Fruit fly (Drosophila melanogaster) whole organism, embryonic: ENCODE measurements around the gene Arv1.

Experiments used
- BEAF-32 ChIP-seq: fragments of 200-800 bp; sonication (Bioruptor generic); optimal IDR thresholded peaks from 3 replicates; lab custom pipeline; 2017; ENCODE audit warnings: missing biosample characterization, missing genetic modification characterization, mild to moderate bottlenecking, moderate library complexity, missing genetic modification reagents
- CG11398 ChIP-seq: fragments of 200-800 bp; sonication (Bioruptor generic); optimal IDR thresholded peaks from 2 replicates; lab custom pipeline; 2016; ENCODE audit warnings: missing biosample characterization, missing genetic modification characterization
- CG12155 ChIP-seq: fragments of 200-800 bp; sonication (Bioruptor generic); optimal IDR thresholded peaks from 3 replicates; lab custom pipeline; 2016; ENCODE audit warnings: missing biosample characterization, missing genetic modification characterization
- CG13287 ChIP-seq: fragments of 200-800 bp; sonication (Bioruptor generic); IDR thresholded peaks from 2 replicates; pipeline ENCODE4 v1.3.6; 2022; ENCODE audit warnings: missing biosample characterization, missing genetic modification characterization; ENCODE audit not compliant: partially characterized antibody
- CG14710 ChIP-seq: fragments of 200-800 bp; sonication (Bioruptor generic); optimal IDR thresholded peaks from 3 replicates; lab custom pipeline; 2019; ENCODE audit warnings: missing biosample characterization, mild to moderate bottlenecking, missing genetic modification characterization, moderate library complexity
- CG1529 ChIP-seq: fragments of 200-800 bp; sonication (Bioruptor generic); optimal IDR thresholded peaks from 3 replicates; lab custom pipeline; 2018; ENCODE audit warnings: missing biosample characterization, missing genetic modification characterization
- CG1603 ChIP-seq: fragments of 200-800 bp; sonication (Bioruptor generic); optimal IDR thresholded peaks from 2 replicates; lab custom pipeline; 2019; ENCODE audit warnings: missing biosample characterization, mild to moderate bottlenecking, missing genetic modification characterization, moderate library complexity
- CG17612 ChIP-seq: fragments of 200-800 bp; sonication (Bioruptor generic); IDR thresholded peaks from 2 replicates; pipeline ENCODE4 v1.3.6; 2022; ENCODE audit warnings: missing biosample characterization, missing genetic modification characterization
- CG30020 ChIP-seq: fragments of 200-800 bp; optimal IDR thresholded peaks from 2 replicates; lab custom pipeline; 2019; ENCODE audit warnings: missing biosample characterization, mild to moderate bottlenecking, missing genetic modification characterization, moderate library complexity
- CG3995 ChIP-seq: fragments of 200-800 bp; sonication (Bioruptor generic); optimal IDR thresholded peaks from 3 replicates; lab custom pipeline; 2016; ENCODE audit warnings: missing biosample characterization, missing genetic modification characterization
- CG4360 ChIP-seq: fragments of 200-800 bp; sonication (Bioruptor generic); IDR thresholded peaks from 2 replicates; pipeline ENCODE4 v1.3.6; 2022; ENCODE audit warnings: missing biosample characterization, missing genetic modification characterization
- CG6813 ChIP-seq: fragments of 200-800 bp; sonication (Bioruptor generic); optimal IDR thresholded peaks from 2 replicates; lab custom pipeline; 2017; ENCODE audit warnings: missing biosample characterization, missing genetic modification characterization, mild to moderate bottlenecking, moderate library complexity, missing genetic modification reagents
- CG7928 ChIP-seq: fragments of 200-800 bp; sonication (Bioruptor generic); optimal IDR thresholded peaks from 2 replicates; lab custom pipeline; 2017; ENCODE audit warnings: missing biosample characterization, mild to moderate bottlenecking, missing genetic modification characterization
- CG7963 ChIP-seq: fragments of 200-800 bp; sonication (Bioruptor generic); IDR thresholded peaks from 3 replicates; pipeline ENCODE4 v1.3.6; 2022; ENCODE audit warnings: missing biosample characterization, missing genetic modification characterization; ENCODE audit not compliant: partially characterized antibody
- CG9797 ChIP-seq: fragments of 200-800 bp; sonication (Bioruptor generic); optimal IDR thresholded peaks from 3 replicates; lab custom pipeline; 2018; ENCODE audit warnings: missing biosample characterization, mild to moderate bottlenecking, missing genetic modification characterization
- D19B ChIP-seq: fragments of 200-800 bp; sonication (Bioruptor generic); optimal IDR thresholded peaks from 2 replicates; lab custom pipeline; 2017; ENCODE audit warnings: missing biosample characterization, mild to moderate bottlenecking, missing genetic modification characterization
- Dp ChIP-seq: fragments of 200-800 bp; sonication (Bioruptor generic); optimal IDR thresholded peaks from 2 replicates; lab custom pipeline; 2018; ENCODE audit warnings: missing biosample characterization, mild to moderate bottlenecking, missing genetic modification characterization, moderate library complexity
- E2f2 ChIP-seq: fragments of 200-800 bp; sonication (Bioruptor generic); IDR thresholded peaks from 2 replicates; pipeline ENCODE4 v1.3.6; 2022; ENCODE audit warnings: missing biosample characterization, missing genetic modification characterization
- HmgD ChIP-seq: fragments of 200-800 bp; sonication (Bioruptor generic); optimal IDR thresholded peaks from 3 replicates; lab custom pipeline; 2016; ENCODE audit warnings: missing biosample characterization, missing genetic modification characterization
- Hr78 ChIP-seq, 2 experiments: fragments of 200-800 bp in 1 of 2; fragments of >200 bp in 1 of 2; sonication (Bioruptor generic) in 1 of 2; optimal IDR thresholded peaks; 2 replicates each; lab custom pipeline; 2017 to 2019; ENCODE audit warnings: missing biosample characterization in 2 of 2, missing genetic modification characterization in 2 of 2, mild to moderate bottlenecking in 1 of 2, moderate library complexity in 1 of 2
- Kr ChIP-seq: fragments of 200-800 bp; sonication (Bioruptor generic); optimal IDR thresholded peaks from 2 replicates; lab custom pipeline; 2017; ENCODE audit warnings: missing biosample characterization, mild to moderate bottlenecking, missing genetic modification characterization
- Lim3 ChIP-seq: fragments of 200-800 bp; sonication (Bioruptor generic); IDR thresholded peaks from 2 replicates; pipeline ENCODE4 v1.3.6; 2022; ENCODE audit warnings: missing biosample characterization, missing genetic modification characterization
- MBD-R2 ChIP-seq: fragments of 200-800 bp; sonication (Bioruptor generic); IDR thresholded peaks from 2 replicates; pipeline ENCODE4 v1.3.6; 2022; ENCODE audit warnings: missing biosample characterization, missing genetic modification characterization
- MESR4 ChIP-seq: fragments of 200-800 bp; sonication (Bioruptor generic); optimal IDR thresholded peaks from 2 replicates; lab custom pipeline; 2018; ENCODE audit warnings: missing biosample characterization, mild to moderate bottlenecking, missing genetic modification characterization, moderate library complexity
- Mes4 ChIP-seq: fragments of 200-800 bp; sonication (Bioruptor generic); optimal IDR thresholded peaks from 2 replicates; lab custom pipeline; 2016; ENCODE audit warnings: missing biosample characterization, missing genetic modification characterization
- Myb ChIP-seq: fragments of 200-800 bp; sonication (Bioruptor generic); optimal IDR thresholded peaks from 2 replicates; lab custom pipeline; 2016; ENCODE audit warnings: missing biosample characterization, missing genetic modification characterization
- Opbp ChIP-seq: fragments of 200-800 bp; sonication (Bioruptor generic); IDR thresholded peaks from 3 replicates; pipeline ENCODE4 v1.3.6; 2022; ENCODE audit warnings: missing biosample characterization, missing genetic modification characterization; ENCODE audit not compliant: partially characterized antibody
- Pdp1 ChIP-seq, 2 experiments: fragments of 200-800 bp; sonication (Bioruptor generic); optimal IDR thresholded peaks; 3 replicates each; lab custom pipeline; 2016; ENCODE audit warnings: missing biosample characterization in 2 of 2, missing genetic modification characterization in 2 of 2, mild to moderate bottlenecking in 1 of 2, moderate library complexity in 1 of 2
- YL-1 ChIP-seq: fragments of 200-800 bp; sonication (Bioruptor generic); optimal IDR thresholded peaks from 3 replicates; lab custom pipeline; 2017; ENCODE audit warnings: missing biosample characterization, mild to moderate bottlenecking, missing genetic modification characterization
- ap ChIP-seq: fragments of 200-800 bp; sonication (Bioruptor generic); IDR thresholded peaks from 2 replicates; pipeline ENCODE4 v1.3.6; 2022; ENCODE audit warnings: missing biosample characterization, missing genetic modification characterization
- chinmo ChIP-seq: fragments of 200-800 bp; sonication (Bioruptor generic); IDR thresholded peaks from 4 replicates; pipeline ENCODE4 v1.3.6; 2022; ENCODE audit warnings: missing biosample characterization, missing genetic modification characterization; ENCODE audit not compliant: partially characterized antibody
- croc ChIP-seq: fragments of 200-800 bp; sonication (Bioruptor generic); conservative IDR thresholded peaks from 3 replicates; pipeline ENCODE4 v1.3.6; 2022; ENCODE audit warnings: missing biosample characterization, missing genetic modification characterization
- crp ChIP-seq, 2 experiments: fragments of 200-800 bp; sonication (Bioruptor generic); optimal IDR thresholded peaks; 2 replicates in 1 of 2; 3 replicates in 1 of 2; lab custom pipeline; 2017; ENCODE audit warnings: missing biosample characterization in 2 of 2, missing genetic modification characterization in 2 of 2, mild to moderate bottlenecking in 1 of 2, moderate library complexity in 1 of 2
- dan ChIP-seq: fragments of 200-800 bp; sonication (Bioruptor generic); IDR thresholded peaks from 2 replicates; pipeline ENCODE4 v1.3.6; 2022; ENCODE audit warnings: missing biosample characterization, missing genetic modification characterization
- eve ChIP-seq, 2 experiments: fragments of >200 bp; optimal IDR thresholded peaks; 2 replicates each; lab custom pipeline; 2017; ENCODE audit warnings: missing biosample characterization in 2 of 2, missing genetic modification characterization in 2 of 2
- fd96Cb ChIP-seq: fragments of 200-800 bp; sonication (Bioruptor generic); optimal IDR thresholded peaks from 2 replicates; lab custom pipeline; 2018; ENCODE audit warnings: missing biosample characterization, mild to moderate bottlenecking, missing genetic modification characterization, moderate library complexity
- gfzf ChIP-seq: fragments of 200-800 bp; sonication (Bioruptor generic); optimal IDR thresholded peaks from 2 replicates; lab custom pipeline; 2016; ENCODE audit warnings: missing biosample characterization, mild to moderate bottlenecking, missing genetic modification characterization, moderate library complexity
- hkb ChIP-seq, 2 experiments: fragments of 200-800 bp in 1 of 2; fragments of >200 bp in 1 of 2; sonication (Bioruptor generic) in 1 of 2; IDR thresholded peaks in 1 of 2; optimal IDR thresholded peaks in 1 of 2; 2 replicates each; pipeline versions ENCODE4 v1.3.6 to Lab custom; 2017 to 2022; ENCODE audit warnings: missing biosample characterization in 1 of 2, missing genetic modification characterization in 1 of 2
- knrl ChIP-seq: fragments of 200-800 bp; sonication (Bioruptor generic); IDR thresholded peaks from 3 replicates; pipeline ENCODE4 v1.3.6; 2022; ENCODE audit warnings: missing biosample characterization, missing genetic modification characterization; ENCODE audit not compliant: partially characterized antibody
- phol ChIP-seq: fragments of 200-800 bp; sonication (Bioruptor generic); optimal IDR thresholded peaks from 3 replicates; lab custom pipeline; 2018; ENCODE audit warnings: missing biosample characterization, mild to moderate bottlenecking, missing genetic modification characterization, moderate library complexity
- pzg ChIP-seq: fragments of 200-800 bp; sonication (Bioruptor generic); optimal IDR thresholded peaks from 3 replicates; lab custom pipeline; 2018; ENCODE audit warnings: missing biosample characterization, mild to moderate bottlenecking, missing genetic modification characterization, moderate library complexity
- scrt ChIP-seq: fragments of 200-800 bp; sonication (Bioruptor generic); optimal IDR thresholded peaks from 2 replicates; lab custom pipeline; 2018; ENCODE audit warnings: missing biosample characterization, mild to moderate bottlenecking, missing genetic modification characterization, moderate library complexity
- sd ChIP-seq: fragments of 200-800 bp; sonication (Bioruptor generic); optimal IDR thresholded peaks from 3 replicates; lab custom pipeline; 2018; ENCODE audit warnings: missing biosample characterization, mild to moderate bottlenecking, missing genetic modification characterization, moderate library complexity
- ssp ChIP-seq: fragments of 200-800 bp; sonication (Bioruptor generic); IDR thresholded peaks from 2 replicates; pipeline ENCODE4 v1.3.6; 2022; ENCODE audit warnings: missing biosample characterization, missing genetic modification characterization
- stwl ChIP-seq: fragments of 200-800 bp; sonication (Bioruptor generic); optimal IDR thresholded peaks from 3 replicates; lab custom pipeline; 2018; ENCODE audit warnings: missing biosample characterization, mild to moderate bottlenecking, missing genetic modification characterization, moderate library complexity
- trem ChIP-seq: fragments of 200-800 bp; optimal IDR thresholded peaks from 3 replicates; lab custom pipeline; 2019; ENCODE audit warnings: missing biosample characterization, mild to moderate bottlenecking, missing genetic modification characterization, moderate library complexity
- wek ChIP-seq: fragments of 200-800 bp; sonication (Bioruptor generic); optimal IDR thresholded peaks from 3 replicates; lab custom pipeline; 2018; ENCODE audit warnings: missing biosample characterization, mild to moderate bottlenecking, missing genetic modification characterization, moderate library complexity

Arv1 gene

DNA sequence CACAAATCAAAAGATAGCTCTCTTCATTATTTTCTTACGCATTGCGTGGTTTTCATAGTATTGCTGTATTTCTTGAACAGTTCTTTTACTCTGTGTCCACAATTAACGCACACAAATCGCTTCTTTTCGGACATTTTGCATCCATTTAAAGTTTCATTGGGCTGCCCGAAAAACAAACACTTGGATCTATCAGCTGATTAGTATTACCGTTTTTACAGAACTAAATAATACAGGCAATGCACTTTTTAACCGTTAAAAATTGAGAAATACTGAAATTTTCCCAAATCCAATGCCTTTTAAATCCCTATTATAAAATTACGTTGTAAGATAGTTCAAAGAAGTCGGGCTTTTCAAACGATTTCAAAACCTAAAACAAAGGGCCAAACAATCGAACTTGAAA lies at the start of gene Arv1:
Gene Arv1, minus strand, starts transcription at position 226 of the 400 bp plus-strand sequence.
- no peak for TF ChIP-seq CG7928
- TF ChIP-seq dan (GFP tag; lab: Robert Waterston, UW), result no peak
- TF ChIP-seq fd96Cb (tag; lab: Kevin White, UChicago), result no peak
- TF ChIP-seq crp (GFP tag; optimal IDR thresholded peaks at IDR 0.05; lab: Kevin White, UChicago), result peak; percentile 19 to 83
- peak; percentile 22 for TF ChIP-seq phol
- peak; percentile 53 for TF ChIP-seq YL-1 (GFP tag; lab: Kevin White, UChicago)
- TF ChIP-seq Myb (GFP tag; lab: Kevin White, UChicago), result peak; percentile 76
- peak; percentile 19; the same call in 1 of the 2 replicates for TF ChIP-seq CG13287 (GFP tag; lab: Robert Waterston, UW)
- no peak for TF ChIP-seq wek (GFP tag; lab: Kevin White, UChicago)
- peak; percentile 14; the same call in 1 of the 3 replicates for TF ChIP-seq Opbp
- no peak for TF ChIP-seq CG7963 (GFP tag; lab: Robert Waterston, UW)
- peak; percentile 30 for TF ChIP-seq Dp (GFP tag; lab: Kevin White, UChicago)
- peak; percentile 44 for TF ChIP-seq pzg (GFP tag; lab: Kevin White, UChicago)
- TF ChIP-seq chinmo (GFP tag; lab: Robert Waterston, UW), result peak; percentile 72; the same call in 1 of the 4 replicates
- peak; percentile 57 for TF ChIP-seq stwl (tag; lab: Kevin White, UChicago)
- no peak for TF ChIP-seq Kr
- TF ChIP-seq CG1603 (tag; lab: Kevin White, UChicago), result peak; percentile 28
- peak; percentile 9 for TF ChIP-seq BEAF-32 (GFP tag; lab: Kevin White, UChicago)
- TF ChIP-seq Mes4 (GFP tag; lab: Kevin White, UChicago), result no peak
- no peak for TF ChIP-seq Hr78 (GFP tag; optimal IDR thresholded peaks at IDR 0.05; lab: Kevin White, UChicago)
- TF ChIP-seq Pdp1 (GFP tag; optimal IDR thresholded peaks at IDR 0.05; lab: Kevin White, UChicago), result peak in 1 of 2 experiments; percentile 7
- TF ChIP-seq MBD-R2, result peak; percentile 59
- TF ChIP-seq CG9797 (GFP tag; lab: Kevin White, UChicago), result peak; percentile 61
- TF ChIP-seq scrt (GFP tag; lab: Kevin White, UChicago), result no peak
- TF ChIP-seq MESR4, result peak; percentile 54
- peak; percentile 48 for TF ChIP-seq CG30020 (tag; lab: Kevin White, UChicago)
- peak; percentile 27 for TF ChIP-seq trem (tag; lab: Kevin White, UChicago)
- TF ChIP-seq CG14710, result peak; percentile 7
- TF ChIP-seq gfzf (GFP tag; lab: Kevin White, UChicago), result peak; percentile 81
- TF ChIP-seq E2f2 (GFP tag; lab: Robert Waterston, UW), result peak; percentile 29; the same call in 1 of the 2 replicates
- TF ChIP-seq, all 482 proteins: peak for 21

DNA sequence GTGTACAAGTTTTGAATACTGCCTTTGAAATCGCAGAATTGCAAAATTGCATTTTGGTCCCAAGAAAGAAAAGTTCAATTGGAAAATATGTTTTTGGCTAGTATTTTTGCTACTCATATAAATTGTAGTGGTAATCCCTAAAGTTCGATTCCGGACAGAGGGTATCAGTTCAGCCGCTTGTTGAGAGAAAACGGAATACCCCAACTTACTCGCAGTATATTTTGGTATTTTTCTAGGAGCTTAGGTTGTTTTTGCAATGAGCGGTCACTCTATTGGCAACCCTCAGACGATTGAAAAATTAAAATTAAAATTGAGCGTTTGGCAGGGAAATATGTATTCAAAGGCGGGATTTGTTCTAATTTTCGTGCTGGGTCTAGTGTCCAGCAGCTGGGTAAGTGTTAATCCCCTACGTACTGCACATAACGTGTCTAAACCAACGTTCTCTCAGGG lies 45.2 kb upstream of the Arv1 start:
- TF ChIP-seq YL-1 (GFP tag; lab: Kevin White, UChicago) (peak; percentile 43), HmgD (GFP tag; lab: Kevin White, UChicago) (peak; percentile 45), CG3995 (peak; percentile 13), CG4360 (GFP tag; lab: Robert Waterston, UW) (peak; percentile 37; the same call in 1 of the 2 replicates), ssp (GFP tag; lab: Robert Waterston, UW) (peak; percentile 43; the same call in 1 of the 2 replicates), CG11398 (GFP tag; lab: Kevin White, UChicago) (no peak), CG12155 (GFP tag; lab: Kevin White, UChicago) (no peak), croc (no peak), ap (GFP tag; lab: Robert Waterston, UW) (no peak), Lim3 (GFP tag; lab: Robert Waterston, UW) (no peak), CG17612 (GFP tag; lab: Robert Waterston, UW) (no peak), hkb (optimal IDR thresholded peaks at IDR 0.05; lab: Kevin White, UChicago) (peak; percentile 24), hkb (GFP tag; IDR thresholded peaks at IDR 0.05; lab: Robert Waterston, UW) (no peak), eve (GFP tag; optimal IDR thresholded peaks at IDR 0.05; lab: Kevin White, UChicago) (peak in 1 of 2 experiments; percentile 56), CG1529 (GFP tag; lab: Kevin White, UChicago) (no peak), E2f2 (GFP tag; lab: Robert Waterston, UW) (peak; percentile 44), phol (peak; percentile 2), knrl (GFP tag; lab: Robert Waterston, UW) (0 out of 3 replicates have a peak, but pooled peaks have one; percentile 10), BEAF-32 (GFP tag; lab: Kevin White, UChicago) (peak; percentile 22), D19B (peak; percentile 49), MESR4 (peak; percentile 85), CG6813 (GFP tag; lab: Kevin White, UChicago) (no peak), CG9797 (GFP tag; lab: Kevin White, UChicago) (peak; percentile 72), sd (tag; lab: Kevin White, UChicago) (no peak)
